Worm (Caenorhabditis elegans) whole organism, L4 larva: Measurements from ENCODE around the gene ran-1.

ENCODE experiments used
- F37D6.2 ChIP-seq: sonication (generic microtip); optimal IDR thresholded peaks from 2 replicates; lab custom pipeline; 2016; ENCODE audit warnings: mild to moderate bottlenecking, missing genetic modification characterization, missing compliant biosample characterization
- F44E2.7 ChIP-seq: fragments of 200-800 bp; sonication (Bioruptor generic); IDR thresholded peaks from 2 replicates; pipeline ENCODE4 v2.1.2; 2022; ENCODE audit warnings: missing genetic modification characterization, missing compliant biosample characterization
- F49E8.2 ChIP-seq: sonication (generic microtip); optimal IDR thresholded peaks from 2 replicates; lab custom pipeline; 2016; ENCODE audit warnings: missing compliant biosample characterization, mild to moderate bottlenecking, missing genetic modification characterization, borderline replicate concordance
- T20F7.1 ChIP-seq: fragments of 200-800 bp; sonication (Bioruptor generic); optimal IDR thresholded peaks from 2 replicates; lab custom pipeline; 2018; ENCODE audit warnings: mild to moderate bottlenecking, missing genetic modification characterization, missing compliant biosample characterization
- T26A8.4 ChIP-seq: fragments of 200-800 bp; sonication (Bioruptor generic); IDR thresholded peaks from 2 replicates; pipeline ENCODE4 v1.3.6; 2022; ENCODE audit warnings: missing genetic modification characterization, missing compliant biosample characterization
- Y105C5A.15 ChIP-seq: fragments of 200-800 bp; sonication (Bioruptor generic); IDR thresholded peaks from 2 replicates; pipeline ENCODE4 v1.3.6; 2022; ENCODE audit warnings: missing genetic modification characterization, missing compliant biosample characterization
- ZK337.2 ChIP-seq: fragments of 200-800 bp; sonication (Bioruptor generic); IDR thresholded peaks from 2 replicates; pipeline ENCODE4 v1.3.6; 2022; ENCODE audit warnings: missing genetic modification reagents, missing genetic modification characterization, missing compliant biosample characterization
- aha-1 ChIP-seq: fragments of 150-350 bp; peaks from one replicate; lab custom pipeline; 2014; ENCODE audit warnings: missing biosample characterization, missing genetic modification characterization
- aly-2 ChIP-seq: sonication (generic microtip); optimal IDR thresholded peaks from 2 replicates; lab custom pipeline; 2018; ENCODE audit warnings: missing biosample characterization, missing genetic modification characterization
- attf-4 ChIP-seq: sonication (generic microtip); optimal IDR thresholded peaks from 3 replicates; lab custom pipeline; 2017; ENCODE audit warnings: missing biosample characterization, missing genetic modification characterization
- ceh-62 ChIP-seq: sonication (generic microtip); optimal IDR thresholded peaks from 2 replicates; lab custom pipeline; 2017; ENCODE audit warnings: missing biosample characterization, missing genetic modification characterization
- ces-1 ChIP-seq: fragments of 150-350 bp; sonication (generic microtip); optimal IDR thresholded peaks from 4 replicates; lab custom pipeline; 2014; ENCODE audit warnings: missing biosample characterization, missing genetic modification reagents, missing genetic modification characterization
- ctbp-1 ChIP-seq: fragments of 200-800 bp; sonication (Bioruptor generic); IDR thresholded peaks from 2 replicates; pipeline ENCODE4 v1.3.6; 2022; ENCODE audit warnings: missing genetic modification reagents, missing genetic modification characterization, missing compliant biosample characterization
- daf-16 ChIP-seq, 3 experiments: sonication (generic microtip); optimal IDR thresholded peaks; 2 replicates each; lab custom pipeline; 2016 to 2017; ENCODE audit warnings: missing genetic modification characterization in 3 of 3, missing genetic modification reagents in 3 of 3, mild to moderate bottlenecking in 2 of 3, missing compliant biosample characterization in 2 of 3, missing biosample characterization in 1 of 3, moderate library complexity in 1 of 3
- daf-19 ChIP-seq: fragments of 200-800 bp; sonication (Bioruptor generic); conservative IDR thresholded peaks from 2 replicates; pipeline ENCODE4 v1.3.6; 2022; ENCODE audit warnings: missing genetic modification characterization, missing compliant biosample characterization
- dmd-6 ChIP-seq: fragments of 200-800 bp; sonication (Bioruptor generic); IDR thresholded peaks from 2 replicates; pipeline ENCODE4 v1.3.6; 2022; ENCODE audit warnings: missing genetic modification reagents, missing genetic modification characterization, missing compliant biosample characterization
- duxl-1 ChIP-seq: sonication (generic microtip); optimal IDR thresholded peaks from 2 replicates; lab custom pipeline; 2016; ENCODE audit warnings: mild to moderate bottlenecking, missing genetic modification characterization, moderate library complexity, missing compliant biosample characterization; ENCODE audit not compliant: poor library complexity
- dve-1 ChIP-seq: sonication (generic microtip); optimal IDR thresholded peaks from 2 replicates; lab custom pipeline; 2017; ENCODE audit warnings: antibody characterized with exemption, mild to moderate bottlenecking, missing genetic modification characterization, missing compliant biosample characterization; ENCODE audit not compliant: insufficient read depth
- egl-43 ChIP-seq: fragments of 200-800 bp; sonication (Bioruptor generic); IDR thresholded peaks from 2 replicates; pipeline ENCODE4 v1.3.6; 2022; ENCODE audit warnings: missing genetic modification reagents, missing genetic modification characterization, missing compliant biosample characterization
- fos-1 ChIP-seq: fragments of 150-350 bp; optimal IDR thresholded peaks from 2 replicates; lab custom pipeline; 2014; ENCODE audit warnings: missing biosample characterization, missing genetic modification characterization
- hlh-30 ChIP-seq: sonication (generic microtip); optimal IDR thresholded peaks from 2 replicates; lab custom pipeline; 2017; ENCODE audit warnings: antibody characterized with exemption, mild to moderate bottlenecking, missing genetic modification characterization, missing compliant biosample characterization; ENCODE audit not compliant: insufficient read depth
- jun-1 ChIP-seq: fragments of 150-350 bp; optimal IDR thresholded peaks from 2 replicates; lab custom pipeline; 2014; ENCODE audit warnings: missing biosample characterization, missing genetic modification reagents, missing genetic modification characterization
- lim-7 ChIP-seq: fragments of 200-800 bp; sonication (Bioruptor generic); IDR thresholded peaks from 2 replicates; pipeline ENCODE4 v1.3.6; 2022; ENCODE audit warnings: missing genetic modification characterization, missing compliant biosample characterization
- lin-1 ChIP-seq: fragments of 200-800 bp; sonication (Bioruptor generic); IDR thresholded peaks from 2 replicates; pipeline ENCODE4 v1.3.6; 2022; ENCODE audit warnings: missing genetic modification reagents, missing genetic modification characterization, missing compliant biosample characterization
- lin-13 ChIP-seq: fragments of 150-350 bp; optimal IDR thresholded peaks from 2 replicates; lab custom pipeline; 2014; ENCODE audit warnings: missing biosample characterization, missing genetic modification reagents, missing genetic modification characterization
- lin-38 ChIP-seq: fragments of 200-800 bp; sonication (Bioruptor generic); IDR thresholded peaks from 2 replicates; pipeline ENCODE4 v1.3.6; 2022; ENCODE audit warnings: missing genetic modification reagents, missing genetic modification characterization, missing compliant biosample characterization
- madf-5 ChIP-seq, 2 experiments: fragments of 200-800 bp; sonication (Bioruptor generic); IDR thresholded peaks; 2 replicates each; pipeline ENCODE4 v1.3.6; 2022; ENCODE audit warnings: missing compliant biosample characterization in 2 of 2, missing genetic modification characterization in 2 of 2
- madf-9 ChIP-seq: fragments of 200-800 bp; sonication (Bioruptor generic); conservative IDR thresholded peaks from 2 replicates; pipeline ENCODE4 v1.3.6; 2022; ENCODE audit warnings: missing genetic modification reagents, missing genetic modification characterization, missing compliant biosample characterization
- mdl-1 ChIP-seq, 2 experiments: fragments of 150-350 bp in 1 of 2; sonication (generic microtip) in 1 of 2; optimal IDR thresholded peaks; 2 replicates each; lab custom pipeline; 2014 to 2017; ENCODE audit warnings: missing biosample characterization in 2 of 2, missing genetic modification characterization in 2 of 2
- mdt-29 ChIP-seq: fragments of 200-800 bp; sonication (Bioruptor generic); IDR thresholded peaks from 2 replicates; pipeline ENCODE4 v1.3.6; 2022; ENCODE audit warnings: missing genetic modification reagents, missing genetic modification characterization, missing compliant biosample characterization
- mes-2 ChIP-seq: sonication (generic microtip); optimal IDR thresholded peaks from 2 replicates; lab custom pipeline; 2016; ENCODE audit warnings: missing genotype, mild to moderate bottlenecking, missing genetic modification characterization, missing compliant biosample characterization; ENCODE audit not compliant: poor library complexity, severe bottlenecking
- mxl-3 ChIP-seq: fragments of 200-800 bp; sonication (Bioruptor generic); optimal IDR thresholded peaks from 2 replicates; lab custom pipeline; 2018; ENCODE audit warnings: mild to moderate bottlenecking, missing genetic modification characterization, missing compliant biosample characterization
- nhr-10 ChIP-seq: fragments of 150-350 bp; optimal IDR thresholded peaks from 2 replicates; lab custom pipeline; 2014; ENCODE audit warnings: missing biosample characterization, missing genetic modification characterization
- nhr-11 ChIP-seq: fragments of 150-350 bp; optimal IDR thresholded peaks from 2 replicates; lab custom pipeline; 2014; ENCODE audit warnings: missing biosample characterization, missing genetic modification characterization
- nhr-25 ChIP-seq: sonication (generic microtip); optimal IDR thresholded peaks from 2 replicates; lab custom pipeline; 2017; ENCODE audit warnings: missing genetic modification characterization, mild to moderate bottlenecking, missing compliant biosample characterization, antibody characterized with exemption, moderate library complexity, borderline replicate concordance; ENCODE audit not compliant: insufficient read depth
- nhr-28 ChIP-seq: fragments of 150-350 bp; optimal IDR thresholded peaks from 2 replicates; lab custom pipeline; 2014; ENCODE audit warnings: missing biosample characterization, missing genetic modification characterization
- nhr-42 ChIP-seq: fragments of 200-800 bp; sonication (Bioruptor generic); IDR thresholded peaks from 2 replicates; pipeline ENCODE4 v1.3.6; 2022; ENCODE audit warnings: missing genetic modification characterization, missing compliant biosample characterization
- nhr-48 ChIP-seq: sonication (generic microtip); optimal IDR thresholded peaks from 2 replicates; lab custom pipeline; 2016; ENCODE audit warnings: mild to moderate bottlenecking, missing genetic modification characterization, missing compliant biosample characterization
- nhr-77 ChIP-seq: fragments of 150-350 bp; optimal IDR thresholded peaks from 2 replicates; lab custom pipeline; 2014; ENCODE audit warnings: missing biosample characterization, missing genetic modification characterization
- rbr-2 ChIP-seq: sonication (generic microtip); optimal IDR thresholded peaks from 2 replicates; lab custom pipeline; 2016; ENCODE audit warnings: missing genotype, missing genetic modification characterization, missing compliant biosample characterization
- sdz-12 ChIP-seq: fragments of 200-800 bp; sonication (Bioruptor generic); optimal IDR thresholded peaks from 2 replicates; lab custom pipeline; 2018; ENCODE audit warnings: mild to moderate bottlenecking, missing genetic modification characterization, missing compliant biosample characterization
- spr-1 ChIP-seq: sonication (generic microtip); optimal IDR thresholded peaks from 2 replicates; lab custom pipeline; 2016; ENCODE audit warnings: mild to moderate bottlenecking, missing genetic modification characterization, missing compliant biosample characterization
- unc-39 ChIP-seq: sonication (generic microtip); optimal IDR thresholded peaks from 2 replicates; lab custom pipeline; 2017; ENCODE audit warnings: missing biosample characterization, missing genetic modification characterization
- unc-62 ChIP-seq, 3 experiments: fragments of 150-350 bp in 1 of 3; sonication (generic microtip); optimal IDR thresholded peaks in 2 of 3; peaks in 1 of 3; 1 replicate in 1 of 3; 2 replicates in 2 of 3; lab custom pipeline; 2014 to 2017; ENCODE audit warnings: missing biosample characterization in 3 of 3, missing genetic modification characterization in 3 of 3, missing genetic modification reagents in 3 of 3, missing genotype in 1 of 3
- vab-7 ChIP-seq: fragments of 200-800 bp; sonication (Bioruptor generic); IDR thresholded peaks from 2 replicates; pipeline ENCODE4 v1.3.6; 2022; ENCODE audit warnings: missing genetic modification reagents, missing genetic modification characterization, missing compliant biosample characterization
- zfp-2 ChIP-seq: sonication (generic microtip); optimal IDR thresholded peaks from 2 replicates; lab custom pipeline; 2016; ENCODE audit warnings: mild to moderate bottlenecking, missing genetic modification characterization, missing compliant biosample characterization
- zip-11 ChIP-seq: fragments of 200-800 bp; sonication (Bioruptor generic); IDR thresholded peaks from 2 replicates; pipeline ENCODE4 v1.3.6; 2022; ENCODE audit warnings: missing genetic modification characterization, missing compliant biosample characterization

ran-1 gene

DNA sequence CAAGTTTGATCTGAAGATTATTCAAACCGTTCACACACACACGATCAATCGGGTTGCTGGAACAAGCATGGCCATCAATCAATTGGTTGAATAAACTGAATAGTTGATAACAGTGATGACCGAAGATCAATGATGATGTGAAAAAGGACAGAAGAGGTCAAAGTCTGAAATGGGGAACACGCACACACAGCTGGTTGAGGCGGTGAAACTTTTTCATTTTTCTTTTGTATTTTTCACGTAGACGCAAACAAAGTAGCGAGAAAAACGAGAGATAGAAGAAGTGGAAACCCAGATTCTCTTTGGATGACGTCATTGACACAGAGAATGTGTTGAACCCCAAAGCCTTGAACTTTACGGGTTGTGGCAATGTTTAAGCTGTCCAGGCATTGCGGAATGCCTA is 30.0 kb downstream of the ran-1 start (continued):
- peak; percentile 93 for TF ChIP-seq dve-1 (tag; lab: Kevin White, UChicago)
- TF ChIP-seq zfp-2 (tag; lab: Kevin White, UChicago), result no peak
- TF ChIP-seq ctbp-1 (GFP tag; lab: Robert Waterston, UW), result peak; percentile 11; the same call in 1 of the 2 replicates
- TF ChIP-seq aha-1 (tag; lab: Kevin White, UChicago), result peak; percentile 99
- peak; percentile 35 for TF ChIP-seq nhr-77 (tag; lab: Kevin White, UChicago)
- TF ChIP-seq nhr-48 (tag; lab: Kevin White, UChicago), result peak; percentile 91
- TF ChIP-seq nhr-10 (tag; lab: Kevin White, UChicago), result peak; percentile 87
- no peak for TF ChIP-seq Y105C5A.15 (GFP tag; lab: Robert Waterston, UW)
- peak; percentile 54 for TF ChIP-seq hlh-30
- TF ChIP-seq daf-16 (GFP tag; optimal IDR thresholded peaks at IDR 0.05; lab: Kevin White, UChicago), result peak in 1 of 2 experiments; percentile 30
- TF ChIP-seq daf-16 (tag; optimal IDR thresholded peaks at IDR 0.05; lab: Kevin White, UChicago), result peak; percentile 41
- no peak for TF ChIP-seq nhr-42
- no peak for TF ChIP-seq lim-7 (GFP tag; lab: Robert Waterston, UW)
- TF ChIP-seq lin-38 (GFP tag; lab: Robert Waterston, UW), result peak; percentile 31
- no peak for TF ChIP-seq lin-13
- TF ChIP-seq dmd-6 (GFP tag; lab: Robert Waterston, UW), result peak; percentile 92
- TF ChIP-seq sdz-12 (GFP tag; lab: Kevin White, UChicago), result no peak
- TF ChIP-seq zip-11 (GFP tag; lab: Robert Waterston, UW), result no peak
- TF ChIP-seq T20F7.1, result peak; percentile 36
- peak; percentile 26; the same call in 1 of the 2 replicates for TF ChIP-seq T26A8.4 (GFP tag; lab: Robert Waterston, UW)
- TF ChIP-seq mdl-1 (tag; optimal IDR thresholded peaks at IDR 0.05; lab: Kevin White, UChicago), result peak; percentile 22 to 86
- peak; percentile 51 for TF ChIP-seq lin-1 (GFP tag; lab: Robert Waterston, UW)
- no peak for TF ChIP-seq madf-9 (GFP tag; lab: Robert Waterston, UW)
- 0 out of 2 replicates have a peak, but pooled peaks have one; percentile 17 for TF ChIP-seq mdt-29 (GFP tag; lab: Robert Waterston, UW)
- no peak for TF ChIP-seq ces-1 (GFP tag; lab: Kevin White, UChicago)
- peak; percentile 37 for TF ChIP-seq mes-2 (tag; lab: Kevin White, UChicago)
- TF ChIP-seq spr-1, result peak; percentile 33
- TF ChIP-seq ceh-62 (tag; lab: Kevin White, UChicago), result no peak
- TF ChIP-seq attf-4, result no peak
- no peak for TF ChIP-seq duxl-1

DNA sequence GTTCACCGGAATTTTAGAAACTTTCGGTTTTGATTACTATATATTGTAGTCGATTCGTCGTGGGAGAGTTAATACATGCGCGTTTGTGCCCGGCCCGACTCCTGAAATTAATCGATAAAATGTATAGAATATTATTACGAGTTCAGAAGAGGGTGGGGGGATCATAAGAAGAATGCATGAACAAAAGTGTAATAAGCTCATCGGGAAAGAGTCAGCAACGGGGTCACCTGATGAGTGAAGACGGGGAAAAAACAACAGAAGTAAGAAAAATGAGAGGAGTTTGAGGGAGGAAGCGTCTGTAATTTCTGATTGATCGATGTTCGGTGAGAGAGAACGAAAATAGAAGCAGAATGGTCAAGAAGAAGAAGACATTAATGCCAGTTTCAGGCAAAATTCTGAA is 31.4 kb downstream of the ran-1 start, which contains the start of gene W09D10.4:
Gene W09D10.4, minus strand, starts transcription at position 101 of the 400 bp plus-strand sequence.
- peak in 1 of 2 experiments; percentile 19 for TF ChIP-seq daf-16 (GFP tag; optimal IDR thresholded peaks at IDR 0.05; lab: Kevin White, UChicago)
- TF ChIP-seq daf-16 (tag; optimal IDR thresholded peaks at IDR 0.05; lab: Kevin White, UChicago), result no peak
- peak; percentile 3 for TF ChIP-seq nhr-11
- TF ChIP-seq vab-7 (GFP tag; lab: Robert Waterston, UW), result no peak
- no peak for TF ChIP-seq madf-5 (GFP tag; IDR thresholded peaks at IDR 0.05; lab: Robert Waterston, UW)
- peak; percentile 5 for TF ChIP-seq T20F7.1
- TF ChIP-seq, all 104 proteins: peak for 3

DNA sequence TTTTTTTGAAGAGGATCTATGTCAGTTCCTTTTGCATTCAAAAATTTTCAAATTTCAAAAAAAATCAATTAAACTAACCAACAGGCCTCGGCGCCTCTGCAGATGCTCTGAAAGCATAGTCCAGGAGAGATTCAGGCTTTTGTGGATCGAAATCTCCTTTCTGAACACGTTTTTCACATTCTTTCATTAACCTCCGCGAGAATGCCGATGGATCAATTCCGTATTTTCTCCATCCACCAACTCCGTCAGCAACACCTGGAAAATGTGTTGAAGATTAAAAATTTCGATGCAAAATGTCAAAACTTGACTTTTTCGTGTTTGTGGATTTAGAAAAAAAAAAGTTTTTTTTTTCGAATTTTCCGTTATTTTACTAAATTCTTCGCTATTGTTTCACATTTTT is 33.0 kb downstream of the ran-1 start:
- TF ChIP-seq fos-1 (tag; lab: Kevin White, UChicago) (no peak), ces-1 (GFP tag; lab: Kevin White, UChicago) (no peak), nhr-25 (tag; lab: Kevin White, UChicago) (no peak), unc-39 (tag; lab: Kevin White, UChicago) (no peak), F37D6.2 (tag; lab: Kevin White, UChicago) (no peak), mxl-3 (GFP tag; lab: Kevin White, UChicago) (no peak), daf-19 (no peak), unc-62 (GFP tag; optimal IDR thresholded peaks at IDR 0.05 in 1 of 2; lab: Kevin White, UChicago) (no peak), unc-62 (tag; optimal IDR thresholded peaks at IDR 0.05; lab: Kevin White, UChicago) (no peak), F44E2.7 (GFP tag; lab: Robert Waterston, UW) (no peak), mdl-1 (tag; optimal IDR thresholded peaks at IDR 0.05; lab: Kevin White, UChicago) (no peak), rbr-2 (tag; lab: Kevin White, UChicago) (no peak), egl-43 (GFP tag; lab: Robert Waterston, UW) (peak; percentile 44; the same call in 1 of the 2 replicates), F49E8.2 (no peak), mdt-29 (GFP tag; lab: Robert Waterston, UW) (no peak), madf-5 (GFP tag; IDR thresholded peaks at IDR 0.05; lab: Robert Waterston, UW) (no peak), jun-1 (tag; lab: Kevin White, UChicago) (no peak), nhr-28 (tag; lab: Kevin White, UChicago) (no peak), aly-2 (no peak), ZK337.2 (GFP tag; lab: Robert Waterston, UW) (no peak), dmd-6 (GFP tag; lab: Robert Waterston, UW) (0 out of 2 replicates have a peak, but pooled peaks have one; percentile 15)
